Worm (Caenorhabditis elegans) whole organism, L1 larva: Measurements from ENCODE around the gene flap-1.

Experiments
- Y116A8C.19 ChIP-seq: sonication (generic microtip); optimal IDR thresholded peaks from 2 replicates; lab custom pipeline; 2016; ENCODE audit warnings: missing compliant biosample characterization, missing genetic modification characterization, borderline replicate concordance
- blmp-1 ChIP-seq: fragments of 150-350 bp; optimal IDR thresholded peaks from 2 replicates; lab custom pipeline; 2014; ENCODE audit warnings: missing biosample characterization, missing genetic modification characterization

ce11 chrIII:6969781-6970342 is 41.2 kb upstream of the flap-1 start:
- TF ChIP-seq Y116A8C.19 (tag; lab: Kevin White, UChicago): no peak
- TF ChIP-seq blmp-1: no peak
